Fruit fly (Drosophila melanogaster) whole organism, embryonic: ENCODE data around the gene cic.
A peak's percentile ranks its signal among the peaks of the same experiment; 100 is the strongest.

Experiments
- Atf-2 ChIP-seq: fragments of 200-800 bp; sonication (Bioruptor generic); optimal IDR thresholded peaks from 2 replicates; lab custom pipeline; 2016; ENCODE audit warnings: missing biosample characterization, missing genetic modification characterization
- C15 ChIP-seq: fragments of 200-800 bp; sonication (Bioruptor generic); IDR thresholded peaks from 3 replicates; pipeline ENCODE4 v1.3.6; 2022; ENCODE audit warnings: missing biosample characterization, missing genetic modification characterization
- CG11696 ChIP-seq: fragments of 200-800 bp; sonication (Bioruptor generic); IDR thresholded peaks from 2 replicates; pipeline ENCODE4 v1.3.6; 2022; ENCODE audit warnings: missing biosample characterization, missing genetic modification characterization
- CG1233 ChIP-seq: fragments of 200-800 bp; sonication (Bioruptor generic); optimal IDR thresholded peaks from 4 replicates; lab custom pipeline; 2018; ENCODE audit warnings: missing biosample characterization, mild to moderate bottlenecking, missing genetic modification characterization
- CG12769 ChIP-seq: fragments of 200-800 bp; sonication (Bioruptor generic); optimal IDR thresholded peaks from 2 replicates; lab custom pipeline; 2019; ENCODE audit warnings: missing biosample characterization, mild to moderate bottlenecking, missing genetic modification characterization, moderate library complexity
- CG13287 ChIP-seq: fragments of 200-800 bp; sonication (Bioruptor generic); IDR thresholded peaks from 2 replicates; pipeline ENCODE4 v1.3.6; 2022; ENCODE audit warnings: missing biosample characterization, missing genetic modification characterization; ENCODE audit not compliant: partially characterized antibody
- CG15601 ChIP-seq: fragments of 200-800 bp; sonication (Bioruptor generic); optimal IDR thresholded peaks from 3 replicates; lab custom pipeline; 2019; ENCODE audit warnings: missing biosample characterization, mild to moderate bottlenecking, missing genetic modification characterization, moderate library complexity
- CG17568 ChIP-seq: fragments of 200-800 bp; sonication (Bioruptor generic); optimal IDR thresholded peaks from 2 replicates; lab custom pipeline; 2018; ENCODE audit warnings: missing biosample characterization, mild to moderate bottlenecking, missing genetic modification characterization, moderate library complexity
- CG18619 ChIP-seq: fragments of 200-800 bp; sonication (Bioruptor generic); optimal IDR thresholded peaks from 3 replicates; lab custom pipeline; 2017; ENCODE audit warnings: missing biosample characterization, mild to moderate bottlenecking, missing genetic modification characterization
- CG30020 ChIP-seq: fragments of 200-800 bp; optimal IDR thresholded peaks from 2 replicates; lab custom pipeline; 2019; ENCODE audit warnings: missing biosample characterization, mild to moderate bottlenecking, missing genetic modification characterization, moderate library complexity
- CG31388 ChIP-seq: fragments of 200-800 bp; sonication (Bioruptor generic); optimal IDR thresholded peaks from 2 replicates; lab custom pipeline; 2016; ENCODE audit warnings: missing biosample characterization, missing genetic modification characterization
- CG31441 ChIP-seq: fragments of 200-800 bp; sonication (Bioruptor generic); IDR thresholded peaks from 2 replicates; pipeline ENCODE4 v1.3.6; 2022; ENCODE audit warnings: missing biosample characterization, missing genetic modification characterization
- CG32532 ChIP-seq: fragments of 200-800 bp; sonication (Bioruptor generic); IDR thresholded peaks from 2 replicates; pipeline ENCODE4 v1.3.6; 2022; ENCODE audit warnings: missing biosample characterization, missing genetic modification characterization
- CG33557 ChIP-seq: fragments of 200-800 bp; sonication (Bioruptor generic); optimal IDR thresholded peaks from 2 replicates; lab custom pipeline; 2019; ENCODE audit warnings: missing biosample characterization, mild to moderate bottlenecking, missing genetic modification characterization, moderate library complexity
- CG5953 ChIP-seq: fragments of 200-800 bp; sonication (Bioruptor generic); IDR thresholded peaks from 2 replicates; pipeline ENCODE4 v1.3.6; 2022; ENCODE audit warnings: missing biosample characterization, missing genetic modification characterization
- CG6689 ChIP-seq: fragments of 200-800 bp; sonication (Bioruptor generic); IDR thresholded peaks from 2 replicates; pipeline ENCODE4 v1.3.6; 2022; ENCODE audit warnings: missing biosample characterization, missing genetic modification characterization
- CG6765 ChIP-seq: fragments of 200-800 bp; sonication (Bioruptor generic); optimal IDR thresholded peaks from 3 replicates; lab custom pipeline; 2017; ENCODE audit warnings: missing biosample characterization, mild to moderate bottlenecking, missing genetic modification characterization
- CG7987 ChIP-seq: fragments of 200-800 bp; sonication (Bioruptor generic); optimal IDR thresholded peaks from 2 replicates; lab custom pipeline; 2018; ENCODE audit warnings: missing biosample characterization, mild to moderate bottlenecking, missing genetic modification characterization, moderate library complexity
- CG8290 ChIP-seq, 3 experiments: fragments of 200-800 bp; sonication (Bioruptor generic); optimal IDR thresholded peaks; 2 replicates each; lab custom pipeline; 2016 to 2019; ENCODE audit warnings: missing biosample characterization in 3 of 3, missing genetic modification characterization in 3 of 3, mild to moderate bottlenecking in 2 of 3, moderate library complexity in 1 of 3
- D ChIP-seq, 2 experiments: fragments of 200-800 bp in 1 of 2; fragments of >200 bp in 1 of 2; sonication (Bioruptor generic) in 1 of 2; optimal IDR thresholded peaks; 2 replicates in 1 of 2; 3 replicates in 1 of 2; lab custom pipeline; 2017; ENCODE audit warnings: mild to moderate bottlenecking in 1 of 2, missing biosample characterization in 1 of 2, missing genetic modification characterization in 1 of 2, missing genetic modification reagents in 1 of 2
- D19A ChIP-seq: fragments of 200-800 bp; optimal IDR thresholded peaks from 3 replicates; lab custom pipeline; 2019; ENCODE audit warnings: missing biosample characterization, mild to moderate bottlenecking, missing genetic modification characterization, moderate library complexity
- E2f2 ChIP-seq: fragments of 200-800 bp; sonication (Bioruptor generic); IDR thresholded peaks from 2 replicates; pipeline ENCODE4 v1.3.6; 2022; ENCODE audit warnings: missing biosample characterization, missing genetic modification characterization
- Fer3 ChIP-seq: fragments of 200-800 bp; sonication (Bioruptor generic); optimal IDR thresholded peaks from 2 replicates; lab custom pipeline; 2018; ENCODE audit warnings: missing biosample characterization, mild to moderate bottlenecking, missing genetic modification characterization, moderate library complexity
- Hey ChIP-seq: fragments of 200-800 bp; sonication (Bioruptor generic); optimal IDR thresholded peaks from 3 replicates; lab custom pipeline; 2018; ENCODE audit warnings: missing biosample characterization, mild to moderate bottlenecking, missing genetic modification characterization
- Hmx ChIP-seq: fragments of 200-800 bp; sonication (Bioruptor generic); optimal IDR thresholded peaks from 2 replicates; lab custom pipeline; 2016; ENCODE audit warnings: missing biosample characterization, missing genetic modification characterization
- Lhr ChIP-seq: fragments of 200-800 bp; sonication (Bioruptor generic); optimal IDR thresholded peaks from 3 replicates; lab custom pipeline; 2017; ENCODE audit warnings: mild to moderate bottlenecking, missing biosample characterization, missing genetic modification reagents, missing genetic modification characterization
- MESR4 ChIP-seq: fragments of 200-800 bp; sonication (Bioruptor generic); optimal IDR thresholded peaks from 2 replicates; lab custom pipeline; 2018; ENCODE audit warnings: missing biosample characterization, mild to moderate bottlenecking, missing genetic modification characterization, moderate library complexity
- Max ChIP-seq: fragments of 200-800 bp; sonication (Bioruptor generic); optimal IDR thresholded peaks from 2 replicates; lab custom pipeline; 2016; ENCODE audit warnings: missing biosample characterization, mild to moderate bottlenecking, missing genetic modification characterization
- Med ChIP-seq: fragments of 200-800 bp; sonication (Bioruptor generic); peaks from one replicate; lab custom pipeline; 2016; ENCODE audit warnings: missing biosample characterization, missing genetic modification characterization, mild to moderate bottlenecking, inconsistent platforms, moderate library complexity
- Ravus ChIP-seq: fragments of 200-800 bp; sonication (Bioruptor generic); IDR thresholded peaks from 2 replicates; pipeline ENCODE4 v1.3.6; 2022; ENCODE audit warnings: missing biosample characterization, missing genetic modification characterization
- Spps ChIP-seq: fragments of 200-800 bp; sonication (Bioruptor generic); optimal IDR thresholded peaks from 2 replicates; lab custom pipeline; 2018; ENCODE audit warnings: missing biosample characterization, mild to moderate bottlenecking, missing genetic modification characterization
- Trl ChIP-seq, 3 experiments: fragments of >200 bp in 2 of 3; fragments of 200-800 bp in 1 of 3; sonication (Bioruptor generic) in 1 of 3; optimal IDR thresholded peaks; 2 replicates in 1 of 3; 3 replicates in 2 of 3; lab custom pipeline; 2016 to 2017; ENCODE audit warnings: missing biosample characterization in 1 of 3, missing genetic modification characterization in 1 of 3
- az2 ChIP-seq: fragments of 200-800 bp; sonication (Bioruptor generic); optimal IDR thresholded peaks from 3 replicates; lab custom pipeline; 2016; ENCODE audit warnings: missing biosample characterization, missing genetic modification characterization
- bsh ChIP-seq, 2 experiments: fragments of 200-800 bp; sonication (Bioruptor generic); optimal IDR thresholded peaks; 2 replicates each; lab custom pipeline; 2017 to 2018; ENCODE audit warnings: mild to moderate bottlenecking in 2 of 2, missing biosample characterization in 2 of 2, missing genetic modification characterization in 2 of 2, moderate library complexity in 1 of 2
- btn ChIP-seq: fragments of 200-800 bp; sonication (Bioruptor generic); optimal IDR thresholded peaks from 2 replicates; lab custom pipeline; 2016; ENCODE audit warnings: missing biosample characterization, missing genetic modification characterization
- ci ChIP-seq: fragments of 200-800 bp; sonication (Bioruptor generic); IDR thresholded peaks from 3 replicates; pipeline ENCODE4 v1.3.6; 2022; ENCODE audit warnings: missing biosample characterization, missing genetic modification characterization
- dan ChIP-seq: fragments of 200-800 bp; sonication (Bioruptor generic); IDR thresholded peaks from 2 replicates; pipeline ENCODE4 v1.3.6; 2022; ENCODE audit warnings: missing biosample characterization, missing genetic modification characterization
- dimm ChIP-seq: fragments of 200-800 bp; sonication (Bioruptor generic); IDR thresholded peaks from 2 replicates; pipeline ENCODE4 v1.3.6; 2022; ENCODE audit warnings: missing biosample characterization, missing genetic modification characterization
- esg ChIP-seq: fragments of 200-800 bp; sonication (Bioruptor generic); conservative IDR thresholded peaks from 2 replicates; pipeline ENCODE4 v1.3.6; 2022; ENCODE audit warnings: missing biosample characterization, missing genetic modification characterization
- eyg ChIP-seq: fragments of 200-800 bp; sonication (Bioruptor generic); optimal IDR thresholded peaks from 3 replicates; lab custom pipeline; 2016; ENCODE audit warnings: missing biosample characterization, missing genetic modification characterization
- grn ChIP-seq: fragments of 200-800 bp; sonication (Bioruptor generic); optimal IDR thresholded peaks from 3 replicates; lab custom pipeline; 2017; ENCODE audit warnings: missing biosample characterization, missing genetic modification characterization
- jing ChIP-seq: fragments of 200-800 bp; sonication (Bioruptor generic); optimal IDR thresholded peaks from 2 replicates; lab custom pipeline; 2018; ENCODE audit warnings: missing biosample characterization, mild to moderate bottlenecking, missing genetic modification characterization
- lbe ChIP-seq: fragments of 200-800 bp; sonication (Bioruptor generic); optimal IDR thresholded peaks from 2 replicates; lab custom pipeline; 2016; ENCODE audit warnings: missing biosample characterization, mild to moderate bottlenecking, missing genetic modification characterization
- org-1 ChIP-seq: fragments of 200-800 bp; sonication (Bioruptor generic); optimal IDR thresholded peaks from 2 replicates; lab custom pipeline; 2017; ENCODE audit warnings: missing biosample characterization, missing genetic modification characterization
- otp ChIP-seq: fragments of 200-800 bp; sonication (Bioruptor generic); IDR thresholded peaks from 3 replicates; pipeline ENCODE4, ENCODE4 v1.3.6; 2022; ENCODE audit warnings: missing biosample characterization, missing genetic modification characterization
- pb ChIP-seq: fragments of 200-800 bp; sonication (Bioruptor generic); optimal IDR thresholded peaks from 3 replicates; lab custom pipeline; 2016; ENCODE audit warnings: missing biosample characterization, missing genetic modification characterization
- tio ChIP-seq: fragments of 200-800 bp; sonication (Bioruptor generic); optimal IDR thresholded peaks from 2 replicates; lab custom pipeline; 2017; ENCODE audit warnings: missing biosample characterization, missing genetic modification characterization, inconsistent platforms
- unpg ChIP-seq: fragments of 200-800 bp; sonication (Bioruptor generic); optimal IDR thresholded peaks from 3 replicates; lab custom pipeline; 2018; ENCODE audit warnings: missing biosample characterization, mild to moderate bottlenecking, missing genetic modification characterization, moderate library complexity
- zfh1 ChIP-seq: fragments of 200-800 bp; sonication (Bioruptor generic); IDR thresholded peaks from 3 replicates; pipeline ENCODE4 v1.3.6; 2022; ENCODE audit warnings: missing biosample characterization, missing genetic modification characterization

cic gene

DNA sequence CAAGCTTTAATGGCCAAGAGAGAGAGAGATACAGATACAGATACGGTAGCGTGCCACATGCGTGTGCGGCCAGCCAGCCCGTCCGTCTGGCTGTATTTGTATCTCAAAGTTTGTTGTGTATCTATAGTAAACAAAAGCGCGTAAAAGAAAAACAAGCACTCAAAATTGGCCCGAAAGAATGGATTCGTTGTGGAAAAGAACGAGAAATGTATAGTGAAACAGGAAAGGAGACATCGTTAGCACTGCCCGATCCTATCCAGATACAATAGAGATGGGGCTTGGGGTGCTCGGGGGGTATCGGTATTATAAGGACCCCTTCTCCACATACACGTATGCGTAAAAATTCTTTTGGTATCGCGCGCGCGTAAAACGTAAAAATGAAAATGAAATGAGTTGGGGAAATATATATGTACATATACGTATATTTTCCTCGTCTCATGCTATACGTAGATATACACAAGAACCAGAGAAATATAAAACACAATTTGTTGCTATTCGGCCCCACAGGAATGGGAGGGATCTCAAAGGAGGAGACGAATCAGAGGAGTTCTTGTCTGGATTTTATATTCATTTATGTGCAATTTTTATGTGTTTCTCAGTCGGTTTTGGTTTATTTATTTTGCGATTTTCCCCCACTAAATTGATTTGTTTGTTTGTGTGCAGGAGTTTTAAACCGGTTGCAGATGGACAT lies 11.4 kb downstream of the cic start (continued):
- peak; percentile 38 for TF ChIP-seq grn (GFP tag; lab: Kevin White, UChicago)
- no peak for TF ChIP-seq bsh (GFP tag; optimal IDR thresholded peaks at IDR 0.05; lab: Kevin White, UChicago)
- TF ChIP-seq Ravus (GFP tag; lab: Robert Waterston, UW) = no peak
- no peak for TF ChIP-seq CG8290 (GFP tag; optimal IDR thresholded peaks at IDR 0.05; lab: Kevin White, UChicago)
- TF ChIP-seq CG8290 (tag; optimal IDR thresholded peaks at IDR 0.05; lab: Kevin White, UChicago) = peak; percentile 22 to 39
- TF ChIP-seq MESR4 = no peak
- TF ChIP-seq esg (GFP tag; lab: Robert Waterston, UW) = no peak
- no peak for TF ChIP-seq CG5953 (GFP tag; lab: Robert Waterston, UW)
- TF ChIP-seq ci (GFP tag; lab: Robert Waterston, UW) = peak; percentile 63; the same call in 2 of the 3 replicates
- 0 out of 2 replicates have a peak, but pooled peaks have one; percentile 5 for TF ChIP-seq CG32532 (GFP tag; lab: Robert Waterston, UW)
- peak; percentile 79 for TF ChIP-seq Med (GFP tag; lab: Kevin White, UChicago)
- TF ChIP-seq CG33557 (GFP tag; lab: Kevin White, UChicago) = peak; percentile 65
- TF ChIP-seq CG31388 (GFP tag; lab: Kevin White, UChicago) = no peak
- no peak for TF ChIP-seq D19A (tag; lab: Kevin White, UChicago)
- TF ChIP-seq CG6765 = no peak
- no peak for TF ChIP-seq CG6689 (GFP tag; lab: Robert Waterston, UW)
- TF ChIP-seq org-1 = peak; percentile 20
- TF ChIP-seq dan (GFP tag; lab: Robert Waterston, UW) = no peak
- no peak for TF ChIP-seq otp (GFP tag; lab: Robert Waterston, UW)
- TF ChIP-seq C15 (GFP tag; lab: Robert Waterston, UW) = no peak
- no peak for TF ChIP-seq tio (GFP tag; lab: Kevin White, UChicago)
- no peak for TF ChIP-seq eyg
- TF ChIP-seq CG12769 (tag; lab: Kevin White, UChicago) = peak; percentile 13
- no peak for TF ChIP-seq E2f2 (GFP tag; lab: Robert Waterston, UW)
- TF ChIP-seq lbe (GFP tag; lab: Kevin White, UChicago) = no peak
- no peak for TF ChIP-seq dimm (GFP tag; lab: Robert Waterston, UW)
- no peak for TF ChIP-seq Fer3 (tag; lab: Kevin White, UChicago)
- no peak for TF ChIP-seq Hmx (GFP tag; lab: Kevin White, UChicago)
- TF ChIP-seq CG7987 (GFP tag; lab: Kevin White, UChicago) = peak; percentile 67
- TF ChIP-seq CG11696 = no peak
- TF ChIP-seq CG18619 (GFP tag; lab: Kevin White, UChicago) = no peak
- TF ChIP-seq Max (GFP tag; lab: Kevin White, UChicago) = no peak
- peak; percentile 34 for TF ChIP-seq CG1233
- TF ChIP-seq Atf-2 (GFP tag; lab: Kevin White, UChicago) = no peak
- no peak for TF ChIP-seq az2
- TF ChIP-seq pb (GFP tag; lab: Kevin White, UChicago) = no peak
- TF ChIP-seq Lhr (GFP tag; lab: Kevin White, UChicago) = no peak
- TF ChIP-seq zfh1 (GFP tag; lab: Robert Waterston, UW) = no peak
- peak; percentile 29 for TF ChIP-seq CG15601
- peak; percentile 68 for TF ChIP-seq CG17568 (GFP tag; lab: Kevin White, UChicago)
- no peak for TF ChIP-seq CG30020 (tag; lab: Kevin White, UChicago)
- no peak for TF ChIP-seq Hey
- TF ChIP-seq unpg (GFP tag; lab: Kevin White, UChicago) = no peak
- TF ChIP-seq jing (GFP tag; lab: Kevin White, UChicago) = no peak
- no peak for TF ChIP-seq D (optimal IDR thresholded peaks at IDR 0.05; lab: Kevin White, UChicago)
- no peak for TF ChIP-seq D (GFP tag; optimal IDR thresholded peaks at IDR 0.05; lab: Kevin White, UChicago)
- TF ChIP-seq CG31441 = no peak
- no peak for TF ChIP-seq CG13287 (GFP tag; lab: Robert Waterston, UW)
- TF ChIP-seq btn (GFP tag; lab: Kevin White, UChicago) = no peak
- peak; percentile 34 for TF ChIP-seq Spps (tag; lab: Kevin White, UChicago)
- no peak for TF ChIP-seq Trl (optimal IDR thresholded peaks at IDR 0.05; lab: Kevin White, UChicago)
- peak; percentile 28 for TF ChIP-seq Trl (GFP tag; optimal IDR thresholded peaks at IDR 0.05; lab: Kevin White, UChicago)
